Fruit fly (Drosophila melanogaster): ENCODE measurements around the gene CG13999.
A peak's percentile ranks its signal among the peaks of the same experiment; 100 is the strongest.

Gene CG13999

DNA sequence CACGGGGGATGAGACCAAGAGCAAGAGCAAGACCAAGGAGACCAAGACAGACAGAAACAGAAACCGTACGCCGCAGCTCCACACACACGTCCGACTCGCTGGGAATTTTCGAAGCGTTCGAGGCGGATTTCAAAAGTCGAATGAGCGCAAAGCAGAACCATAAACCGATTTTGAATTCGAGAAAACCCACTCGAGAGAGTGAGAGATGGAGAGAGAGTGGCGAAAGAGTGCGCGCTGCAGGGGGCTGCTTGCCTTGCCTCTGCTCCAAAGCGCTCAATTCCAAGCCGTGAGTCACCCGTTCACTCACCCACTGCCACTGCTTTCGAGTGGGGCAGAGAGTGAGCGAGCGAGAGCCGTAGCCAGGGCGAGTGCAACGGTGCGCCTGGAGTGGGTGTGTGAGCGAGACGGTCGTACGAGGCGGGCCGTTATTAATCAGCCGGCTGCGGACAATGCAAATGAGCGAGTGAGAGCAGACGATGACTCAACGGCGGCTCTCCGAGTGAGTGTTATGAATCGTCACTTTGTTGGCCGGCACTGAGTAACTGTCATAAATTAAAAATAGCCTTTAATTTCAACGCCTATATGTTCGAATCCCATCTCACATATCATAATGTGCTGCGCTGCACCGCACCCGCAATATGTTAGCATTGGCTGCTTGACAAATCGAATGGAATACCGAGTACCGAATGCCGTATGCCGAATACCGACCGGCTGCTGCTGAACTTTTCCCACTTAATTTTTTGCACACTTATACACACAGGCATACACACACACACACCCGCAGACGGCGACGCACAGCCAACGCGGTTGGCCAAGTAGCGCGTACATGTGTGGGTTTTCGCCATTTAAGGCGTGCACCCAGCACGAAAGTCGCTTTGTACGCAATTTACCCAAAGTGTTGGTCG, 23.9 kb upstream of the CG13999 start (continued):
- TF ChIP-seq Bteb2 (GFP tag; optimal IDR thresholded peaks at IDR 0.05) = no peak
- no peak for TF ChIP-seq CG13424 (tag; optimal IDR thresholded peaks at IDR 0.05)
- no peak for TF ChIP-seq Sox100B (GFP tag; optimal IDR thresholded peaks at IDR 0.05)
- no peak for TF ChIP-seq ATbp (GFP tag; optimal IDR thresholded peaks at IDR 0.05)
- TF ChIP-seq CTCF (GFP tag; optimal IDR thresholded peaks at IDR 0.05) = no peak
- no peak for TF ChIP-seq Dref (GFP tag; IDR thresholded peaks at IDR 0.05)
- TF ChIP-seq klu (GFP tag; IDR thresholded peaks at IDR 0.05) = no peak
- TF ChIP-seq fru (optimal IDR thresholded peaks at IDR 0.05) = no peak
- TF ChIP-seq cad (GFP tag; optimal IDR thresholded peaks at IDR 0.05) = peak; percentile 68
- peak; percentile 82 for TF ChIP-seq sens (GFP tag)
- TF ChIP-seq tll (GFP tag; optimal IDR thresholded peaks at IDR 0.05) = no peak
- peak; percentile 5 for TF ChIP-seq CG17829 (tag; optimal IDR thresholded peaks at IDR 0.05)
- no peak for TF ChIP-seq MESR4 (GFP tag; optimal IDR thresholded peaks at IDR 0.05)
- peak; percentile 39 for TF ChIP-seq CG31365 (tag; optimal IDR thresholded peaks at IDR 0.05)
- peak; percentile 23 for TF ChIP-seq Meics (GFP tag; optimal IDR thresholded peaks at IDR 0.05)
- no peak for TF ChIP-seq CG34224 (GFP tag; IDR thresholded peaks at IDR 0.05; ENCODE audit: partially characterized antibody)
- no peak for TF ChIP-seq Vsx1 (GFP tag; optimal IDR thresholded peaks at IDR 0.05)
- no peak for TF ChIP-seq schlank (tag; optimal IDR thresholded peaks at IDR 0.05)
- TF ChIP-seq chif (GFP tag; optimal IDR thresholded peaks at IDR 0.05) = no peak
- no peak for TF ChIP-seq CG12744 (GFP tag; optimal IDR thresholded peaks at IDR 0.05)
- TF ChIP-seq CG12659 (GFP tag; optimal IDR thresholded peaks at IDR 0.05) = no peak
- TF ChIP-seq gsb-n (tag; optimal IDR thresholded peaks at IDR 0.05) = peak; percentile 5
- TF ChIP-seq CG7357 (GFP tag; IDR thresholded peaks at IDR 0.05) = no peak
- TF ChIP-seq CG8290 (GFP tag; optimal IDR thresholded peaks at IDR 0.05) = no peak
- peak in 1 of 2 experiments; percentile 70 for TF ChIP-seq CG8290 (tag; optimal IDR thresholded peaks at IDR 0.05)
- no peak for TF ChIP-seq bab2 (GFP tag; optimal IDR thresholded peaks at IDR 0.05)
- TF ChIP-seq CG10431 (GFP tag; optimal IDR thresholded peaks at IDR 0.05) = peak; percentile 35
- TF ChIP-seq Lpt (GFP tag; optimal IDR thresholded peaks at IDR 0.05) = no peak
- TF ChIP-seq CG3838 (GFP tag; optimal IDR thresholded peaks at IDR 0.05) = no peak
- TF ChIP-seq cg (GFP tag; optimal IDR thresholded peaks at IDR 0.05) = peak; percentile 92
- no peak for TF ChIP-seq Nf-YA (GFP tag; IDR thresholded peaks at IDR 0.05)
- no peak for TF ChIP-seq CG2129 (GFP tag; IDR thresholded peaks at IDR 0.05; ENCODE audit: partially characterized antibody)
- no peak for TF ChIP-seq Neu2 (GFP tag; optimal IDR thresholded peaks at IDR 0.05; ENCODE audit: borderline replicate concordance)
- no peak for TF ChIP-seq CG11723 (GFP tag; optimal IDR thresholded peaks at IDR 0.05)
- no peak for TF ChIP-seq vvl (GFP tag; IDR thresholded peaks at IDR 0.05)
- TF ChIP-seq CG2889 (GFP tag; IDR thresholded peaks at IDR 0.05) = no peak
- no peak for TF ChIP-seq exex (tag; optimal IDR thresholded peaks at IDR 0.05)
- peak; percentile 13 for TF ChIP-seq CG18011 (GFP tag; optimal IDR thresholded peaks at IDR 0.05)
- TF ChIP-seq CG18262 (tag; optimal IDR thresholded peaks at IDR 0.05) = no peak
- TF ChIP-seq Spps (tag; optimal IDR thresholded peaks at IDR 0.05) = peak; percentile 24
- no peak for TF ChIP-seq pnt (GFP tag; optimal IDR thresholded peaks at IDR 0.05)
- peak; percentile 11 for TF ChIP-seq CG4707 (GFP tag; optimal IDR thresholded peaks at IDR 0.05)
- no peak for TF ChIP-seq CG12104 (GFP tag; optimal IDR thresholded peaks at IDR 0.05)
- TF ChIP-seq chm (GFP tag; IDR thresholded peaks at IDR 0.05) = no peak
- peak; percentile 39 for TF ChIP-seq Side (GFP tag; optimal IDR thresholded peaks at IDR 0.05)
- no peak for TF ChIP-seq ase (GFP tag; IDR thresholded peaks at IDR 0.05)
- no peak for TF ChIP-seq hbn (GFP tag; IDR thresholded peaks at IDR 0.05; ENCODE audit: partially characterized antibody)
- TF ChIP-seq CG11504 (tag; optimal IDR thresholded peaks at IDR 0.05) = no peak
- no peak for TF ChIP-seq CG30020 (tag; optimal IDR thresholded peaks at IDR 0.05)
- peak; percentile 44 for TF ChIP-seq CG17359 (tag; optimal IDR thresholded peaks at IDR 0.05)
